Worm (Caenorhabditis elegans): Measurements from ENCODE around the gene srsx-6.
A peak's percentile ranks its signal among the peaks of the same experiment; 100 is the strongest.

The srsx-6 gene

ce11 chrV:7926784-7927183, at the start of gene srsx-6:
srsx-6 (plus strand) TSS chrV:7927084.
- TF ChIP-seq dmd-4 (tag; optimal IDR thresholded peaks at IDR 0.05) (no peak), nhr-25 (tag; optimal IDR thresholded peaks at IDR 0.05) (no peak), mdl-1 (tag; optimal IDR thresholded peaks at IDR 0.05) (no peak), nhr-11 (tag; optimal IDR thresholded peaks at IDR 0.05) (no peak), ztf-4 (tag; optimal IDR thresholded peaks at IDR 0.05) (no peak), R02D3.7 (tag; optimal IDR thresholded peaks at IDR 0.05) (no peak), skn-1 (tag; optimal IDR thresholded peaks at IDR 0.05) (no peak), ceh-82 (tag; optimal IDR thresholded peaks at IDR 0.05) (no peak), F13H6.1 (tag; optimal IDR thresholded peaks at IDR 0.05) (no peak), ztf-1 (GFP tag; conservative IDR thresholded peaks at IDR 0.05) (no peak), elt-1 (tag; optimal IDR thresholded peaks at IDR 0.05) (no peak), aly-2 (tag; optimal IDR thresholded peaks at IDR 0.05) (no peak), lin-39 (tag; optimal IDR thresholded peaks at IDR 0.05) (no peak), nhr-129 (tag; optimal IDR thresholded peaks at IDR 0.05) (no peak), mbf-1 (tag; optimal IDR thresholded peaks at IDR 0.05) (no peak), lsy-2 (tag; optimal IDR thresholded peaks at IDR 0.05) (no peak), lin-11 (tag; optimal IDR thresholded peaks at IDR 0.05) (no peak), nhr-77 (tag; optimal IDR thresholded peaks at IDR 0.05) (no peak), nhr-10 (tag; optimal IDR thresholded peaks at IDR 0.05) (no peak)

- TF ChIP-seq peb-1 (tag; optimal IDR thresholded peaks at IDR 0.05): no peak
- no peak for TF ChIP-seq elt-1 (tag; optimal IDR thresholded peaks at IDR 0.05)
- peak; percentile 16 for TF ChIP-seq gmeb-1 (tag; optimal IDR thresholded peaks at IDR 0.05)
- peak; percentile 3 for TF ChIP-seq nhr-129 (tag; optimal IDR thresholded peaks at IDR 0.05)
- no peak for TF ChIP-seq ceh-16 (tag; optimal IDR thresholded peaks at IDR 0.05)
These were observed 48.4 kb upstream of the srsx-6 start, which contains the start of gene F40A3.2 for ce11 chrV:7878411-7878964. F40A3.2 (plus strand) TSS chrV:7878914.

ce11 chrV:7884441-7884840, 42.4 kb upstream of the srsx-6 start:
- TF ChIP-seq sem-4 (tag; optimal IDR thresholded peaks at IDR 0.05) (peak; percentile 3), C34F6.9 (tag; optimal IDR thresholded peaks at IDR 0.05) (peak; percentile 21), nhr-129 (tag; optimal IDR thresholded peaks at IDR 0.05) (peak; percentile 19), elt-1 (tag; optimal IDR thresholded peaks at IDR 0.05) (no peak), nhr-12 (tag; optimal IDR thresholded peaks at IDR 0.05) (no peak)

- peak; percentile 50 for TF ChIP-seq fos-1 (tag; optimal IDR thresholded peaks at IDR 0.05)
- no peak for TF ChIP-seq nhr-237 (tag; optimal IDR thresholded peaks at IDR 0.05)
- no peak for TF ChIP-seq ztf-4 (tag; optimal IDR thresholded peaks at IDR 0.05)
These were observed 38.8 kb upstream of the srsx-6 start for ce11 chrV:7888036-7888435.

- TF ChIP-seq R02D3.7 (tag; optimal IDR thresholded peaks at IDR 0.05) (no peak), blmp-1 (tag; optimal IDR thresholded peaks at IDR 0.05; ENCODE audit: insufficient read depth) (no peak), sma-9 (GFP tag; optimal IDR thresholded peaks at IDR 0.05) (no peak), sma-9 (tag; optimal IDR thresholded peaks at IDR 0.05) (no peak), nhr-25 (tag; optimal IDR thresholded peaks at IDR 0.05) (no peak), lin-13 (GFP tag; optimal IDR thresholded peaks at IDR 0.05) (no peak), crh-2 (tag; optimal IDR thresholded peaks at IDR 0.05) (no peak), F13H6.1 (tag; optimal IDR thresholded peaks at IDR 0.05) (no peak), gmeb-1 (tag; optimal IDR thresholded peaks at IDR 0.05) (no peak), nhr-6 (tag; optimal IDR thresholded peaks at IDR 0.05) (no peak), ztf-4 (tag; optimal IDR thresholded peaks at IDR 0.05) (no peak), unc-55 (GFP tag; optimal IDR thresholded peaks at IDR 0.05) (no peak)
These were observed 35.7 kb upstream of the srsx-6 start, which contains the start of gene F40A3.1 for ce11 chrV:7891230-7891629. F40A3.1 (plus strand) TSS chrV:7891530.

Data from whole organism, L2 larva.